Worm (Caenorhabditis elegans): ENCODE results near the gene T24H10.5.

The T24H10.5 gene

ce11 chrII:9154339-9154738 lies 53.4 kb downstream of the T24H10.5 start:
- TF ChIP-seq snpc-4 (tag; optimal IDR thresholded peaks at IDR 0.05): no peak
- TF ChIP-seq tbx-8 (GFP tag; optimal IDR thresholded peaks at IDR 0.05): no peak
- TF ChIP-seq sptf-1 (tag; optimal IDR thresholded peaks at IDR 0.05): no peak
- TF ChIP-seq ceh-43 (GFP tag; optimal IDR thresholded peaks at IDR 0.05): no peak
- no peak for TF ChIP-seq unc-39 (tag; optimal IDR thresholded peaks at IDR 0.05)
- TF ChIP-seq bed-3 (GFP tag; optimal IDR thresholded peaks at IDR 0.05): no peak
- TF ChIP-seq ham-2 (GFP tag; optimal IDR thresholded peaks at IDR 0.05): no peak
- TF ChIP-seq hlh-1 (tag; optimal IDR thresholded peaks at IDR 0.05): no peak
- no peak for TF ChIP-seq nhr-28 (tag; optimal IDR thresholded peaks at IDR 0.05)
- TF ChIP-seq M03D4.4 (tag; optimal IDR thresholded peaks at IDR 0.05): no peak
